Worm (Caenorhabditis elegans) whole organism, young adult: Measurements from ENCODE around the gene srw-68.

Experiments
- D2030.7 ChIP-seq: fragments of 200-800 bp; sonication (Bioruptor generic); IDR thresholded peaks from 2 replicates; pipeline ENCODE4 v1.3.6; 2022; ENCODE audit warnings: missing genetic modification reagents, missing genetic modification characterization, missing compliant biosample characterization
- ama-1 ChIP-seq, 3 experiments: fragments of 150-350 bp in 1 of 3; sonication (generic microtip) in 2 of 3; optimal IDR thresholded peaks; 2 replicates each; lab custom pipeline; 2014 to 2018; ENCODE audit warnings: missing biosample characterization in 2 of 3, missing genetic modification characterization in 2 of 3, missing genetic modification reagents in 2 of 3
- fkh-3 ChIP-seq: sonication (generic microtip); optimal IDR thresholded peaks from 2 replicates; lab custom pipeline; 2016; ENCODE audit warnings: mild to moderate bottlenecking, missing genetic modification characterization, missing compliant biosample characterization
- him-1 ChIP-seq: sonication (generic microtip); optimal IDR thresholded peaks from 2 replicates; lab custom pipeline; 2016; ENCODE audit warnings: missing genotype, missing genetic modification reagents, missing genetic modification characterization, missing compliant biosample characterization
- lsy-27 ChIP-seq: sonication (generic microtip); optimal IDR thresholded peaks from 2 replicates; lab custom pipeline; 2017; ENCODE audit warnings: missing genetic modification characterization, mild to moderate bottlenecking, missing compliant biosample characterization, antibody characterized with exemption, missing genotype, borderline replicate concordance; ENCODE audit not compliant: insufficient read depth
- rcor-1 ChIP-seq: fragments of 200-800 bp; sonication (Bioruptor generic); IDR thresholded peaks from 2 replicates; pipeline ENCODE4 v1.3.6; 2022; ENCODE audit warnings: missing genetic modification reagents, missing genetic modification characterization, missing compliant biosample characterization
- unc-62 ChIP-seq: fragments of 150-350 bp; optimal IDR thresholded peaks from 2 replicates; lab custom pipeline; 2014; ENCODE audit warnings: missing biosample characterization, missing genetic modification reagents, missing genetic modification characterization
- ztf-3 ChIP-seq: fragments of 200-800 bp; sonication (Bioruptor generic); optimal IDR thresholded peaks from 2 replicates; lab custom pipeline; 2018; ENCODE audit warnings: mild to moderate bottlenecking, missing genetic modification characterization, missing compliant biosample characterization

DNA sequence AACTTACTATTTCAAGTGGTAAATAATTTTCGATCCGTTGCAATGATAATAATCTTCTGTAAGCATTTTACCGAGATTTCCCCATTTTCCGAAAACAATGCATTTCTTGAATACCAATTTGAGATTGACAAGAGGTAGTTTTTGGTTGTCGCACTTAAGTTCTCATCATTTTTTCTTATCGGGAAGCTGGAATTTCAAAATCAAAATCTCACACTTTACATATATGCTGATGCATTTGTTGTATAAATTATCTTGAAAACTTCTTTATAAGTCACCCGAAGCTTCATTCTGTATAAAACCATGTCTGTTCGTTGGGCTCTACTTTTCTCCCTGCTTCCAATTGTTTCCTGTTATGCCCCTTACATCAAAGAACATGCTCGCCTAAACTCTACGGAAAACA is 24.9 kb upstream of the srw-68 start, which contains the start of gene try-11:
- TF ChIP-seq unc-62 (GFP tag; lab: Kevin White, UChicago): no peak
- no peak for TF ChIP-seq ztf-3 (GFP tag; lab: Kevin White, UChicago)
- no peak for TF ChIP-seq rcor-1 (GFP tag; lab: Robert Waterston, UW)
- no peak for TF ChIP-seq lsy-27 (tag; lab: Kevin White, UChicago)
- no peak for TF ChIP-seq D2030.7 (GFP tag; lab: Robert Waterston, UW)
- no peak for TF ChIP-seq ama-1 (optimal IDR thresholded peaks at IDR 0.05; lab: Kevin White, UChicago)
- no peak for TF ChIP-seq ama-1 (GFP tag; optimal IDR thresholded peaks at IDR 0.05; lab: Kevin White, UChicago)
- TF ChIP-seq him-1: no peak
- TF ChIP-seq fkh-3 (tag; lab: Kevin White, UChicago): no peak
